Fruit fly (Drosophila melanogaster) whole organism, embryonic: Measurements from ENCODE around the gene RluA-1.

ENCODE experiments used
- Asciz ChIP-seq: fragments of 200-800 bp; sonication (Bioruptor generic); optimal IDR thresholded peaks from 2 replicates; lab custom pipeline; 2017; ENCODE audit warnings: missing biosample characterization, mild to moderate bottlenecking, missing genetic modification characterization, missing genetic modification reagents
- B-H1 ChIP-seq: fragments of 200-800 bp; sonication (Bioruptor generic); IDR thresholded peaks from 3 replicates; pipeline ENCODE4 v1.3.6; 2022; ENCODE audit warnings: missing biosample characterization, missing genetic modification characterization
- Blimp-1 ChIP-seq: fragments of 200-800 bp; sonication (Bioruptor generic); optimal IDR thresholded peaks from 3 replicates; lab custom pipeline; 2018; ENCODE audit warnings: missing biosample characterization, missing genetic modification characterization, mild to moderate bottlenecking, moderate library complexity, missing genetic modification reagents
- CG1024 ChIP-seq: fragments of 200-800 bp; sonication (Bioruptor generic); IDR thresholded peaks from 2 replicates; pipeline ENCODE4 v1.3.6; 2022; ENCODE audit warnings: missing biosample characterization, missing genetic modification characterization
- CG13894 ChIP-seq: fragments of 200-800 bp; sonication (Bioruptor generic); optimal IDR thresholded peaks from 3 replicates; lab custom pipeline; 2018; ENCODE audit warnings: missing biosample characterization, mild to moderate bottlenecking, missing genetic modification characterization, moderate library complexity
- CG14860 ChIP-seq: fragments of 200-800 bp; sonication (Bioruptor generic); IDR thresholded peaks from 3 replicates; pipeline ENCODE4 v1.3.6; 2022; ENCODE audit warnings: missing biosample characterization, missing genetic modification characterization; ENCODE audit not compliant: partially characterized antibody
- CG16779 ChIP-seq: fragments of 200-800 bp; sonication (Bioruptor generic); IDR thresholded peaks from 2 replicates; pipeline ENCODE4 v1.3.6; 2022; ENCODE audit warnings: missing biosample characterization, missing genetic modification characterization
- CG17802 ChIP-seq: fragments of 200-800 bp; sonication (Bioruptor generic); optimal IDR thresholded peaks from 2 replicates; lab custom pipeline; 2018; ENCODE audit warnings: missing biosample characterization, mild to moderate bottlenecking, missing genetic modification characterization, moderate library complexity
- CG18011 ChIP-seq: fragments of 200-800 bp; sonication (Bioruptor generic); optimal IDR thresholded peaks from 2 replicates; lab custom pipeline; 2017; ENCODE audit warnings: missing biosample characterization, missing genetic modification characterization, mild to moderate bottlenecking, moderate library complexity, missing genotype
- CG33213 ChIP-seq: fragments of 200-800 bp; sonication (Bioruptor generic); optimal IDR thresholded peaks from 3 replicates; lab custom pipeline; 2016; ENCODE audit warnings: missing biosample characterization, missing genetic modification characterization
- CG34422 ChIP-seq: fragments of 200-800 bp; sonication (Bioruptor generic); IDR thresholded peaks from 3 replicates; pipeline ENCODE4 v1.3.6; 2022; ENCODE audit warnings: missing biosample characterization, missing genetic modification characterization
- CG4424 ChIP-seq: fragments of 200-800 bp; sonication (Bioruptor generic); optimal IDR thresholded peaks from 3 replicates; lab custom pipeline; 2016; ENCODE audit warnings: missing biosample characterization, missing genetic modification characterization
- CG4730 ChIP-seq: fragments of 200-800 bp; sonication (Bioruptor generic); IDR thresholded peaks from 2 replicates; pipeline ENCODE4 v1.3.6; 2022; ENCODE audit warnings: missing biosample characterization, missing genetic modification characterization
- CG6689 ChIP-seq: fragments of 200-800 bp; sonication (Bioruptor generic); IDR thresholded peaks from 2 replicates; pipeline ENCODE4 v1.3.6; 2022; ENCODE audit warnings: missing biosample characterization, missing genetic modification characterization
- CG7963 ChIP-seq: fragments of 200-800 bp; sonication (Bioruptor generic); IDR thresholded peaks from 3 replicates; pipeline ENCODE4 v1.3.6; 2022; ENCODE audit warnings: missing biosample characterization, missing genetic modification characterization; ENCODE audit not compliant: partially characterized antibody
- CG8359 ChIP-seq: fragments of 200-800 bp; sonication (Bioruptor generic); optimal IDR thresholded peaks from 2 replicates; lab custom pipeline; 2017; ENCODE audit warnings: missing biosample characterization, mild to moderate bottlenecking, missing genetic modification characterization, borderline replicate concordance
- CG8388 ChIP-seq: fragments of 200-800 bp; sonication (Bioruptor generic); optimal IDR thresholded peaks from 2 replicates; lab custom pipeline; 2019; ENCODE audit warnings: missing biosample characterization, mild to moderate bottlenecking, missing genetic modification characterization, moderate library complexity
- CG8478 ChIP-seq: fragments of >200 bp; optimal IDR thresholded peaks from 2 replicates; lab custom pipeline; 2018
- Elba2 ChIP-seq: fragments of 200-800 bp; sonication (Bioruptor generic); optimal IDR thresholded peaks from 3 replicates; lab custom pipeline; 2016; ENCODE audit warnings: missing biosample characterization, missing genetic modification characterization
- Ets65A ChIP-seq: fragments of 200-800 bp; sonication (Bioruptor generic); peaks from one replicate; lab custom pipeline; 2016; ENCODE audit warnings: missing biosample characterization, missing genetic modification characterization
- Jarid2 ChIP-seq: fragments of 200-800 bp; sonication (Bioruptor generic); optimal IDR thresholded peaks from 3 replicates; lab custom pipeline; 2017; ENCODE audit warnings: mild to moderate bottlenecking, missing biosample characterization, missing genetic modification reagents, missing genetic modification characterization
- Med ChIP-seq: fragments of 200-800 bp; sonication (Bioruptor generic); peaks from one replicate; lab custom pipeline; 2016; ENCODE audit warnings: missing biosample characterization, missing genetic modification characterization, mild to moderate bottlenecking, inconsistent platforms, moderate library complexity
- NC2α ChIP-seq: fragments of 200-800 bp; sonication (Bioruptor generic); optimal IDR thresholded peaks from 2 replicates; lab custom pipeline; 2016; ENCODE audit warnings: missing biosample characterization, missing genetic modification characterization
- Nf-YB ChIP-seq: fragments of 200-800 bp; sonication (Bioruptor generic); optimal IDR thresholded peaks from 3 replicates; lab custom pipeline; 2019; ENCODE audit warnings: missing biosample characterization, mild to moderate bottlenecking, missing genetic modification characterization, moderate library complexity
- NfI ChIP-seq: fragments of 200-800 bp; sonication (Bioruptor generic); optimal IDR thresholded peaks from 3 replicates; lab custom pipeline; 2018; ENCODE audit warnings: missing biosample characterization, mild to moderate bottlenecking, missing genetic modification characterization, moderate library complexity
- Six4 ChIP-seq: fragments of 200-800 bp; sonication (Bioruptor generic); optimal IDR thresholded peaks from 2 replicates; lab custom pipeline; 2016; ENCODE audit warnings: missing biosample characterization, missing genetic modification characterization
- Sry-β ChIP-seq: fragments of 200-800 bp; sonication (Bioruptor generic); optimal IDR thresholded peaks from 2 replicates; lab custom pipeline; 2018; ENCODE audit warnings: missing biosample characterization, mild to moderate bottlenecking, missing genetic modification characterization, moderate library complexity
- Tbp ChIP-seq: fragments of >200 bp; optimal IDR thresholded peaks from 2 replicates; lab custom pipeline; 2018; ENCODE audit warnings: missing biosample characterization, missing genetic modification characterization
- Vsx1 ChIP-seq: fragments of 200-800 bp; sonication (Bioruptor generic); optimal IDR thresholded peaks from 2 replicates; lab custom pipeline; 2017; ENCODE audit warnings: missing biosample characterization, mild to moderate bottlenecking, missing genetic modification characterization, missing genetic modification reagents
- Xbp1 ChIP-seq: fragments of 200-800 bp; sonication (Bioruptor generic); optimal IDR thresholded peaks from 3 replicates; lab custom pipeline; 2016; ENCODE audit warnings: missing biosample characterization, mild to moderate bottlenecking, missing genetic modification characterization
- Xrp1 ChIP-seq: fragments of 200-800 bp; sonication (Bioruptor generic); IDR thresholded peaks from 2 replicates; pipeline ENCODE4 v1.3.6; 2022; ENCODE audit warnings: missing biosample characterization, missing genetic modification characterization
- ase ChIP-seq: fragments of 200-800 bp; sonication (Bioruptor generic); IDR thresholded peaks from 3 replicates; pipeline ENCODE4 v1.3.6; 2022; ENCODE audit warnings: missing biosample characterization, missing genetic modification characterization
- bbx ChIP-seq: fragments of 200-800 bp; sonication (Bioruptor generic); IDR thresholded peaks from 2 replicates; pipeline ENCODE4 v1.3.6; 2022; ENCODE audit warnings: missing biosample characterization, missing genetic modification characterization; ENCODE audit not compliant: partially characterized antibody
- bcd ChIP-seq: fragments of 200-800 bp; sonication (Bioruptor generic); optimal IDR thresholded peaks from 2 replicates; lab custom pipeline; 2017; ENCODE audit warnings: missing biosample characterization, mild to moderate bottlenecking, missing genetic modification characterization
- ci ChIP-seq: fragments of 200-800 bp; sonication (Bioruptor generic); IDR thresholded peaks from 3 replicates; pipeline ENCODE4 v1.3.6; 2022; ENCODE audit warnings: missing biosample characterization, missing genetic modification characterization
- da ChIP-seq: fragments of 200-800 bp; sonication (Bioruptor generic); optimal IDR thresholded peaks from 2 replicates; lab custom pipeline; 2016; ENCODE audit warnings: missing biosample characterization, missing genetic modification characterization
- dm ChIP-seq: fragments of 200-800 bp; sonication (Bioruptor generic); optimal IDR thresholded peaks from 3 replicates; lab custom pipeline; 2016; ENCODE audit warnings: missing biosample characterization, missing genetic modification characterization
- klu ChIP-seq: fragments of 200-800 bp; sonication (Bioruptor generic); IDR thresholded peaks from 2 replicates; pipeline ENCODE4 v1.3.6; 2022; ENCODE audit warnings: missing biosample characterization, missing genetic modification characterization
- nerfin-2 ChIP-seq: fragments of 200-800 bp; sonication (Bioruptor generic); IDR thresholded peaks from 2 replicates; pipeline ENCODE4 v1.3.6; 2022; ENCODE audit warnings: missing biosample characterization, missing genetic modification characterization; ENCODE audit not compliant: partially characterized antibody
- odd ChIP-seq: fragments of 200-800 bp; sonication (Bioruptor generic); optimal IDR thresholded peaks from 2 replicates; lab custom pipeline; 2017; ENCODE audit warnings: missing biosample characterization, mild to moderate bottlenecking, missing genetic modification characterization
- pb ChIP-seq: fragments of 200-800 bp; sonication (Bioruptor generic); optimal IDR thresholded peaks from 3 replicates; lab custom pipeline; 2016; ENCODE audit warnings: missing biosample characterization, missing genetic modification characterization
- pfk ChIP-seq: fragments of 200-800 bp; sonication (Bioruptor generic); optimal IDR thresholded peaks from 2 replicates; lab custom pipeline; 2018; ENCODE audit warnings: missing biosample characterization, mild to moderate bottlenecking, missing genetic modification characterization, moderate library complexity
- salm ChIP-seq: fragments of 200-800 bp; sonication (Bioruptor generic); optimal IDR thresholded peaks from 2 replicates; lab custom pipeline; 2018; ENCODE audit warnings: missing biosample characterization, mild to moderate bottlenecking, missing genetic modification characterization
- sd ChIP-seq: fragments of 200-800 bp; sonication (Bioruptor generic); optimal IDR thresholded peaks from 3 replicates; lab custom pipeline; 2018; ENCODE audit warnings: missing biosample characterization, mild to moderate bottlenecking, missing genetic modification characterization, moderate library complexity
- shn ChIP-seq: fragments of 200-800 bp; sonication (Bioruptor generic); optimal IDR thresholded peaks from 3 replicates; lab custom pipeline; 2016; ENCODE audit warnings: missing biosample characterization, missing genetic modification characterization
- slbo ChIP-seq: fragments of 200-800 bp; sonication (Bioruptor generic); IDR thresholded peaks from 2 replicates; pipeline ENCODE4 v1.3.6; 2022; ENCODE audit warnings: missing biosample characterization, missing genetic modification characterization
- sob ChIP-seq: fragments of 200-800 bp; sonication (Bioruptor generic); IDR thresholded peaks from 2 replicates; pipeline ENCODE4 v1.3.6; 2022; ENCODE audit warnings: missing biosample characterization, missing genetic modification characterization
- stwl ChIP-seq: fragments of 200-800 bp; sonication (Bioruptor generic); optimal IDR thresholded peaks from 3 replicates; lab custom pipeline; 2018; ENCODE audit warnings: missing biosample characterization, mild to moderate bottlenecking, missing genetic modification characterization, moderate library complexity
- tgo ChIP-seq: fragments of 200-800 bp; sonication (Bioruptor generic); IDR thresholded peaks from 3 replicates; pipeline ENCODE4 v1.3.6; 2022; ENCODE audit warnings: missing biosample characterization, missing genetic modification characterization

Gene RluA-1

DNA sequence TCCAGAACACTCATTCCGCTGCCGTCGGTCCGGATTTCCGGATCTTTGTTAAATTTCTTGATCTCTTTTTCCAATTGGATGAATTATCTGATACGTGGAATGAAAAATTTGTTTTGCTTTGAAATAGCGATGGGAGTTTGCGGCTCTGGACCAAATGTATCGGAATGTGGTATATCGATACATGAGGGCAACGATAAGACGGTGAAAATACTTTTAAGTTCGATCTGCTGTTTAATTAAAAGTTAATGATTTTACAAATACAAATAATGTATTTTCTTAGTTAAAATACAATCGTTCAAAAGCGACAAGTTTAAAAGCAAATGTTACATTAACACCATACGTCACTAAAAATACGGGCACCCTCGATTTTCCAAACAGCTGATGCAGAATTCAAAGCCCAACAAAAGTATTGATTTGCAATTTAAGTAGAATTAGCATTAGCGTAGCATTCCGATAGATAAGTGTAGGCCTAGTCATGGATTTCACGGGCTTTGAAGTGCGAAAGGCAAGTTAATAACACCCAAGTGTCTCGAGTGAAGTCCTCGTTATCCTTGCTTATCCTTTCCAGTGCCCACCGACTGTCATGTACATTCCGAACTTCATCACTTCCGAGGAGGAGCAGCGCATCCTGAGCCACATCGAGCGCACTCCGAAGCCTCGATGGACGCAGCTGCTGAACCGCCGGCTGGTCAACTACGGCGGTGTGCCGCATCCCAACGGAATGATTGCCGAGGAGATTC is 14.5 kb upstream of the RluA-1 start, which contains the start of the genes Cog4 and CG6144 (continued):
- no peak for TF ChIP-seq ase (GFP tag; lab: Robert Waterston, UW)
- TF ChIP-seq stwl = peak; percentile 34
- peak; percentile 53; the same call in 2 of the 3 replicates for TF ChIP-seq CG14860
- TF ChIP-seq CG18011 (GFP tag; lab: Kevin White, UChicago) = no peak
- peak; percentile 51; the same call in 1 of the 2 replicates for TF ChIP-seq nerfin-2
- no peak for TF ChIP-seq CG16779 (GFP tag; lab: Robert Waterston, UW)
- TF ChIP-seq CG6689 (GFP tag; lab: Robert Waterston, UW) = peak; percentile 63
- TF ChIP-seq dm (GFP tag; lab: Kevin White, UChicago) = no peak
- 0 out of 3 replicates have a peak, but pooled peaks have one; percentile 34 for TF ChIP-seq ci
- no peak for TF ChIP-seq CG1024 (GFP tag; lab: Robert Waterston, UW)
- TF ChIP-seq Six4 (GFP tag; lab: Kevin White, UChicago) = no peak
- no peak for TF ChIP-seq klu (GFP tag; lab: Robert Waterston, UW)
- no peak for TF ChIP-seq Asciz (GFP tag; lab: Kevin White, UChicago)
- TF ChIP-seq CG8388 = no peak
- TF ChIP-seq Ets65A (GFP tag; lab: Kevin White, UChicago) = no peak
- no peak for TF ChIP-seq Blimp-1 (GFP tag; lab: Kevin White, UChicago)
- no peak for TF ChIP-seq B-H1
- no peak for TF ChIP-seq CG4424 (GFP tag; lab: Kevin White, UChicago)
- TF ChIP-seq Vsx1 = no peak
- no peak for TF ChIP-seq salm (tag; lab: Kevin White, UChicago)
- no peak for TF ChIP-seq Tbp (GFP tag; lab: Kevin White, UChicago)
- TF ChIP-seq CG8359 (GFP tag; lab: Kevin White, UChicago) = no peak
- 0 out of 3 replicates have a peak, but pooled peaks have one; percentile 47 for TF ChIP-seq CG7963 (GFP tag; lab: Robert Waterston, UW)
- TF ChIP-seq Jarid2 (GFP tag; lab: Kevin White, UChicago) = no peak
- no peak for TF ChIP-seq sob (GFP tag; lab: Robert Waterston, UW)
- peak; percentile 53; the same call in 1 of the 2 replicates for TF ChIP-seq Xrp1 (GFP tag; lab: Robert Waterston, UW)
- TF ChIP-seq CG13894 = no peak
- TF ChIP-seq Elba2 (GFP tag; lab: Kevin White, UChicago) = peak; percentile 68
- TF ChIP-seq Nf-YB = no peak
- TF ChIP-seq pb = no peak
- peak; percentile 63 for TF ChIP-seq Med (GFP tag; lab: Kevin White, UChicago)
- no peak for TF ChIP-seq CG33213
- TF ChIP-seq CG34422 (GFP tag; lab: Robert Waterston, UW) = peak; percentile 55; the same call in 1 of the 3 replicates
- TF ChIP-seq shn = no peak
- no peak for TF ChIP-seq CG17802 (tag; lab: Kevin White, UChicago)
- TF ChIP-seq CG4730 = no peak
- no peak for TF ChIP-seq Sry-β
- peak; percentile 51; the same call in 1 of the 2 replicates for TF ChIP-seq slbo
- no peak for TF ChIP-seq NfI (GFP tag; lab: Kevin White, UChicago)
- TF ChIP-seq Xbp1 (GFP tag; lab: Kevin White, UChicago) = peak; percentile 37
- TF ChIP-seq bbx (GFP tag; lab: Robert Waterston, UW) = peak; percentile 75
- TF ChIP-seq odd = no peak
- no peak for TF ChIP-seq pfk (GFP tag; lab: Kevin White, UChicago)
- TF ChIP-seq NC2α (GFP tag; lab: Kevin White, UChicago) = no peak
- TF ChIP-seq sd = peak; percentile 97
- TF ChIP-seq CG8478 = no peak
- no peak; the same call in 2 of the 3 replicates for TF ChIP-seq tgo
- no peak for TF ChIP-seq da (GFP tag; lab: Kevin White, UChicago)
- TF ChIP-seq bcd (GFP tag; lab: Kevin White, UChicago) = no peak
